Fruit fly (Drosophila melanogaster): Measurements from ENCODE around the gene CG1724.

Gene CG1724

dm6 chrX:21217578-21217977 is 14.4 kb upstream of the CG1724 start, which contains the start of gene CG32523:
TSS of gene CG32523 (plus strand) at chrX:21217878.
- no peak for TF ChIP-seq dac (GFP tag; optimal IDR thresholded peaks at IDR 0.05)
- TF ChIP-seq CG11902 (GFP tag; optimal IDR thresholded peaks at IDR 0.05), result no peak
- no peak for TF ChIP-seq CG9139 (GFP tag; optimal IDR thresholded peaks at IDR 0.05)
- no peak for TF ChIP-seq Hr38 (GFP tag; optimal IDR thresholded peaks at IDR 0.05)
- TF ChIP-seq CG1621 (tag; optimal IDR thresholded peaks at IDR 0.05), result no peak
- no peak for TF ChIP-seq CG8119 (GFP tag; IDR thresholded peaks at IDR 0.05)
- no peak for TF ChIP-seq CG3919 (GFP tag; optimal IDR thresholded peaks at IDR 0.05)
- TF ChIP-seq Met (GFP tag; optimal IDR thresholded peaks at IDR 0.05), result no peak
- no peak for TF ChIP-seq CG11294 (GFP tag; IDR thresholded peaks at IDR 0.05)
- no peak for TF ChIP-seq CG6163 (GFP tag; IDR thresholded peaks at IDR 0.05)
- no peak for TF ChIP-seq salr (GFP tag; optimal IDR thresholded peaks at IDR 0.05)
- no peak for TF ChIP-seq Sox14 (GFP tag; optimal IDR thresholded peaks at IDR 0.05)
- TF ChIP-seq CG3032 (tag; optimal IDR thresholded peaks at IDR 0.05), result no peak
- no peak for TF ChIP-seq CG6808 (GFP tag; optimal IDR thresholded peaks at IDR 0.05)
- no peak for TF ChIP-seq achi (GFP tag; optimal IDR thresholded peaks at IDR 0.05)
- TF ChIP-seq CG4318 (GFP tag; optimal IDR thresholded peaks at IDR 0.05), result no peak

dm6 chrX:21192953-21193352 is 10.2 kb downstream of the CG1724 start, which contains the start of gene ccb:
TSS of gene ccb (plus strand) at chrX:21193253.
- TF ChIP-seq topi (GFP tag; optimal IDR thresholded peaks at IDR 0.05) (no peak), CG6854 (GFP tag; optimal IDR thresholded peaks at IDR 0.05) (no peak), CG6163 (GFP tag; IDR thresholded peaks at IDR 0.05) (no peak), eg (GFP tag; IDR thresholded peaks at IDR 0.05) (no peak), achi (GFP tag; optimal IDR thresholded peaks at IDR 0.05) (no peak)

Data from whole organism, prepupa.